Fruit fly (Drosophila melanogaster) whole organism, embryonic: ENCODE data around the gene CG10508.

Experiments
- Atf6 ChIP-seq: fragments of 200-800 bp; sonication (Bioruptor generic); IDR thresholded peaks from 2 replicates; pipeline ENCODE4 v1.3.6; 2022; ENCODE audit warnings: missing biosample characterization, missing genetic modification characterization
- CG10147 ChIP-seq: fragments of 200-800 bp; sonication (Bioruptor generic); optimal IDR thresholded peaks from 2 replicates; lab custom pipeline; 2019; ENCODE audit warnings: missing biosample characterization, mild to moderate bottlenecking, missing genetic modification characterization, moderate library complexity
- CG10431 ChIP-seq: fragments of 200-800 bp; sonication (Bioruptor generic); optimal IDR thresholded peaks from 3 replicates; lab custom pipeline; 2018; ENCODE audit warnings: missing biosample characterization, mild to moderate bottlenecking, missing genetic modification characterization
- CG11723 ChIP-seq: fragments of 200-800 bp; sonication (Bioruptor generic); optimal IDR thresholded peaks from 2 replicates; lab custom pipeline; 2017; ENCODE audit warnings: missing biosample characterization, mild to moderate bottlenecking, missing genetic modification characterization
- CG13894 ChIP-seq: fragments of 200-800 bp; sonication (Bioruptor generic); optimal IDR thresholded peaks from 3 replicates; lab custom pipeline; 2018; ENCODE audit warnings: missing biosample characterization, mild to moderate bottlenecking, missing genetic modification characterization, moderate library complexity
- CG16863 ChIP-seq: fragments of 200-800 bp; sonication (Bioruptor generic); optimal IDR thresholded peaks from 3 replicates; lab custom pipeline; 2016; ENCODE audit warnings: missing biosample characterization, missing genetic modification characterization
- CG17829 ChIP-seq: fragments of 200-800 bp; optimal IDR thresholded peaks from 2 replicates; lab custom pipeline; 2019; ENCODE audit warnings: missing biosample characterization, mild to moderate bottlenecking, missing genetic modification characterization, moderate library complexity
- CG18764 ChIP-seq: fragments of 200-800 bp; sonication (Bioruptor generic); optimal IDR thresholded peaks from 3 replicates; lab custom pipeline; 2016; ENCODE audit warnings: missing biosample characterization, missing genetic modification characterization
- CG2678 ChIP-seq: fragments of 200-800 bp; sonication (Bioruptor generic); optimal IDR thresholded peaks from 3 replicates; lab custom pipeline; 2019; ENCODE audit warnings: missing biosample characterization, mild to moderate bottlenecking, missing genetic modification characterization, moderate library complexity
- CG31441 ChIP-seq: fragments of 200-800 bp; sonication (Bioruptor generic); IDR thresholded peaks from 2 replicates; pipeline ENCODE4 v1.3.6; 2022; ENCODE audit warnings: missing biosample characterization, missing genetic modification characterization
- CG3407 ChIP-seq: fragments of 200-800 bp; sonication (Bioruptor generic); optimal IDR thresholded peaks from 2 replicates; lab custom pipeline; 2018; ENCODE audit warnings: missing biosample characterization, mild to moderate bottlenecking, missing genetic modification characterization
- CG34224 ChIP-seq: fragments of 200-800 bp; sonication (Bioruptor generic); IDR thresholded peaks from 3 replicates; pipeline ENCODE4 v1.3.6; 2022; ENCODE audit warnings: missing biosample characterization, missing genetic modification characterization; ENCODE audit not compliant: partially characterized antibody
- CG7786 ChIP-seq: fragments of 200-800 bp; sonication (Bioruptor generic); optimal IDR thresholded peaks from 2 replicates; lab custom pipeline; 2016; ENCODE audit warnings: missing biosample characterization, missing genetic modification characterization
- CG8281 ChIP-seq: fragments of 200-800 bp; sonication (Bioruptor generic); optimal IDR thresholded peaks from 2 replicates; lab custom pipeline; 2018; ENCODE audit warnings: missing biosample characterization, mild to moderate bottlenecking, missing genetic modification characterization, moderate library complexity
- CG8924 ChIP-seq: fragments of 200-800 bp; optimal IDR thresholded peaks from 3 replicates; lab custom pipeline; 2019; ENCODE audit warnings: missing biosample characterization, mild to moderate bottlenecking, missing genetic modification characterization, moderate library complexity
- Camta ChIP-seq: fragments of 200-800 bp; sonication (Bioruptor generic); optimal IDR thresholded peaks from 2 replicates; lab custom pipeline; 2016; ENCODE audit warnings: missing biosample characterization, missing genetic modification characterization
- E2f1 ChIP-seq: fragments of 200-800 bp; sonication (Bioruptor generic); IDR thresholded peaks from 2 replicates; pipeline ENCODE4 v1.3.6; 2022; ENCODE audit warnings: missing biosample characterization, missing genetic modification characterization
- Eip74EF ChIP-seq, 2 experiments: fragments of 200-800 bp in 1 of 2; fragments of >200 bp in 1 of 2; sonication (Bioruptor generic) in 1 of 2; optimal IDR thresholded peaks; 2 replicates each; lab custom pipeline; 2017 to 2019; ENCODE audit warnings: missing biosample characterization in 2 of 2, missing genetic modification characterization in 2 of 2, mild to moderate bottlenecking in 1 of 2, moderate library complexity in 1 of 2
- Ets65A ChIP-seq: fragments of 200-800 bp; sonication (Bioruptor generic); peaks from one replicate; lab custom pipeline; 2016; ENCODE audit warnings: missing biosample characterization, missing genetic modification characterization
- Gsc ChIP-seq: fragments of 200-800 bp; sonication (Bioruptor generic); IDR thresholded peaks from 2 replicates; pipeline ENCODE4 v1.3.6; 2022; ENCODE audit warnings: missing biosample characterization, missing genetic modification characterization
- H2.0 ChIP-seq: fragments of 200-800 bp; sonication (Bioruptor generic); IDR thresholded peaks from 2 replicates; pipeline ENCODE4 v1.3.6; 2022; ENCODE audit warnings: missing biosample characterization, missing genetic modification characterization
- HLH3B ChIP-seq: fragments of 200-800 bp; sonication (Bioruptor generic); IDR thresholded peaks from 2 replicates; pipeline ENCODE4 v1.3.6; 2022; ENCODE audit warnings: missing biosample characterization, missing genetic modification characterization
- HLHmδ ChIP-seq: fragments of 200-800 bp; sonication (Bioruptor generic); optimal IDR thresholded peaks from 2 replicates; lab custom pipeline; 2018; ENCODE audit warnings: missing biosample characterization, mild to moderate bottlenecking, missing genetic modification characterization, moderate library complexity
- HmgD ChIP-seq: fragments of 200-800 bp; sonication (Bioruptor generic); optimal IDR thresholded peaks from 3 replicates; lab custom pipeline; 2016; ENCODE audit warnings: missing biosample characterization, missing genetic modification characterization
- Kr ChIP-seq: fragments of 200-800 bp; sonication (Bioruptor generic); optimal IDR thresholded peaks from 2 replicates; lab custom pipeline; 2017; ENCODE audit warnings: missing biosample characterization, mild to moderate bottlenecking, missing genetic modification characterization
- Opbp ChIP-seq: fragments of 200-800 bp; sonication (Bioruptor generic); IDR thresholded peaks from 3 replicates; pipeline ENCODE4 v1.3.6; 2022; ENCODE audit warnings: missing biosample characterization, missing genetic modification characterization; ENCODE audit not compliant: partially characterized antibody
- Pdp1 ChIP-seq, 2 experiments: fragments of 200-800 bp; sonication (Bioruptor generic); optimal IDR thresholded peaks; 3 replicates each; lab custom pipeline; 2016; ENCODE audit warnings: missing biosample characterization in 2 of 2, missing genetic modification characterization in 2 of 2, mild to moderate bottlenecking in 1 of 2, moderate library complexity in 1 of 2
- Rfx ChIP-seq: fragments of 200-800 bp; sonication (Bioruptor generic); IDR thresholded peaks from 2 replicates; pipeline ENCODE4 v1.3.6; 2022; ENCODE audit warnings: missing biosample characterization, missing genetic modification characterization
- Sry-δ ChIP-seq: fragments of 200-800 bp; sonication (Bioruptor generic); optimal IDR thresholded peaks from 2 replicates; lab custom pipeline; 2016; ENCODE audit warnings: missing biosample characterization, missing genetic modification characterization
- Stat92E ChIP-seq, 3 experiments: fragments of >200 bp in 2 of 3; fragments of 200-800 bp in 1 of 3; sonication (Bioruptor generic) in 1 of 3; optimal IDR thresholded peaks; 2 replicates each; lab custom pipeline; 2017 to 2019; ENCODE audit warnings: missing biosample characterization in 3 of 3, missing genetic modification characterization in 3 of 3, mild to moderate bottlenecking in 1 of 3, moderate library complexity in 1 of 3
- al ChIP-seq: fragments of 200-800 bp; sonication (Bioruptor generic); IDR thresholded peaks from 2 replicates; pipeline ENCODE4 v1.3.6; 2022; ENCODE audit warnings: missing biosample characterization, missing genetic modification characterization
- cg ChIP-seq: fragments of 200-800 bp; sonication (Bioruptor generic); optimal IDR thresholded peaks from 3 replicates; lab custom pipeline; 2019; ENCODE audit warnings: missing biosample characterization, mild to moderate bottlenecking, missing genetic modification characterization, moderate library complexity
- chinmo ChIP-seq: fragments of 200-800 bp; sonication (Bioruptor generic); IDR thresholded peaks from 4 replicates; pipeline ENCODE4 v1.3.6; 2022; ENCODE audit warnings: missing biosample characterization, missing genetic modification characterization; ENCODE audit not compliant: partially characterized antibody
- corto ChIP-seq: fragments of 200-800 bp; sonication (Bioruptor generic); optimal IDR thresholded peaks from 2 replicates; lab custom pipeline; 2016; ENCODE audit warnings: missing biosample characterization, mild to moderate bottlenecking, missing genetic modification characterization, moderate library complexity
- en ChIP-seq: fragments of 200-800 bp; sonication (Bioruptor generic); optimal IDR thresholded peaks from 2 replicates; lab custom pipeline; 2016; ENCODE audit warnings: missing biosample characterization, missing genetic modification characterization
- fu2 ChIP-seq: fragments of 200-800 bp; sonication (Bioruptor generic); optimal IDR thresholded peaks from 2 replicates; lab custom pipeline; 2016; ENCODE audit warnings: missing biosample characterization, missing genetic modification characterization
- grn ChIP-seq: fragments of 200-800 bp; sonication (Bioruptor generic); optimal IDR thresholded peaks from 3 replicates; lab custom pipeline; 2017; ENCODE audit warnings: missing biosample characterization, missing genetic modification characterization
- ham ChIP-seq: fragments of 200-800 bp; sonication (Bioruptor generic); IDR thresholded peaks from 2 replicates; pipeline ENCODE4 v1.3.6; 2022; ENCODE audit warnings: missing biosample characterization, missing genetic modification characterization
- nerfin-1 ChIP-seq: fragments of 200-800 bp; sonication (Bioruptor generic); optimal IDR thresholded peaks from 3 replicates; lab custom pipeline; 2019; ENCODE audit warnings: missing biosample characterization, mild to moderate bottlenecking, missing genetic modification characterization, moderate library complexity
- repo ChIP-seq: fragments of 200-800 bp; sonication (Bioruptor generic); optimal IDR thresholded peaks from 2 replicates; lab custom pipeline; 2016; ENCODE audit warnings: missing biosample characterization, missing genetic modification characterization
- ro ChIP-seq: fragments of 200-800 bp; sonication (Bioruptor generic); IDR thresholded peaks from 2 replicates; pipeline ENCODE4 v1.3.6; 2022; ENCODE audit warnings: missing biosample characterization, missing genetic modification characterization
- sc ChIP-seq, 3 experiments: fragments of >200 bp in 2 of 3; fragments of 200-800 bp in 1 of 3; sonication (Bioruptor generic) in 1 of 3; optimal IDR thresholded peaks; 2 replicates in 2 of 3; 3 replicates in 1 of 3; lab custom pipeline; 2017; ENCODE audit warnings: mild to moderate bottlenecking in 1 of 3, missing biosample characterization in 1 of 3, missing genetic modification characterization in 1 of 3, missing genetic modification reagents in 1 of 3
- seq ChIP-seq: fragments of 200-800 bp; sonication (Bioruptor generic); IDR thresholded peaks from 2 replicates; pipeline ENCODE4 v1.3.6; 2022; ENCODE audit warnings: missing biosample characterization, missing genetic modification characterization
- sr ChIP-seq: fragments of 200-800 bp; sonication (Bioruptor generic); IDR thresholded peaks from 3 replicates; pipeline ENCODE4 v1.3.6; 2022; ENCODE audit warnings: missing biosample characterization, missing genetic modification characterization
- tgo ChIP-seq: fragments of 200-800 bp; sonication (Bioruptor generic); IDR thresholded peaks from 3 replicates; pipeline ENCODE4 v1.3.6; 2022; ENCODE audit warnings: missing biosample characterization, missing genetic modification characterization
- tna ChIP-seq: fragments of 200-800 bp; sonication (Bioruptor generic); IDR thresholded peaks from 2 replicates; pipeline ENCODE4 v1.3.6; 2022; ENCODE audit warnings: missing biosample characterization, missing genetic modification characterization; ENCODE audit not compliant: partially characterized antibody
- trh ChIP-seq: fragments of 200-800 bp; sonication (Bioruptor generic); optimal IDR thresholded peaks from 2 replicates; lab custom pipeline; 2016; ENCODE audit warnings: missing biosample characterization, missing genetic modification characterization
- wor ChIP-seq: fragments of 200-800 bp; sonication (Bioruptor generic); IDR thresholded peaks from 2 replicates; pipeline ENCODE4 v1.3.6; 2022; ENCODE audit warnings: missing biosample characterization, missing genetic modification characterization

The CG10508 gene

DNA sequence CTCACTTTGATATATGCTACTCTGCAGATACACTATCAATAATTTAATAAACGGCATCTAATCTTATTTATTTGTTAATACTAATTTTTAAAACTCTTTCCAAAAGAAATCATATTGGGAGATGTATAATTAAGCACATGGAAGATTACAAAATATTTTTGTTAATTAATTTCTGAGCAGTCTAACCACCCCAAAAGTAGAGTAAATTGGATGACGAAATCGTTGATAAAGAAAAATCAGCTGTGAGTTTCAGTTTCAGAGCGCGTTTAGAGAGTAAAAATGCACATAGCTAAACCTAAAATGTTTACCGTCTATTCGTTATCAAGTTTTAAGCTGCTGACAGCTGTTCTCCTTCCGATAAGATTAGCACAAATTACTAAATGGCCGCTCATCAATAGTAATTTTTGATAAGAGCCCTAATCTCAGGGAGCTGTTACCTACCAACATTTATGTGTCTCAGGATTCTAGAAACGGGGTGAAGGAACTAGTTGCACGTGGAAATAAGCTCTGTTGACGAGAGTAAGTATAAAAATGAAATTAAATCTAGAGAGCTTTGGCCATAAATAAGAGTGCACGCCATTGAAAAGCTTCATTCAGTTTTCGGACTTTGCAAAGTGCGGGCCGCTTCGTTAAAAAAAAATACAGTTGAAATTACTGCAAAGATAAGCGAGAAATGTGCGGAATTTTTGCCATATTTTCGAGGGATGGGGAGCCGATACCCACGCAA lies 37.3 kb upstream of the CG10508 start, which contains the start of the genes chb and AsnS (continued):
- peak; percentile 39 for TF ChIP-seq Ets65A
- TF ChIP-seq Opbp (GFP tag; lab: Robert Waterston, UW): no peak
- TF ChIP-seq tgo (GFP tag; lab: Robert Waterston, UW): peak; percentile 94
- peak; percentile 10 for TF ChIP-seq CG13894 (tag; lab: Kevin White, UChicago)
- peak; percentile 87 for TF ChIP-seq CG10147 (GFP tag; lab: Kevin White, UChicago)
- peak; percentile 41 for TF ChIP-seq CG7786 (GFP tag; lab: Kevin White, UChicago)
- TF ChIP-seq Gsc (GFP tag; lab: Robert Waterston, UW): peak; percentile 50
- peak; percentile 57 for TF ChIP-seq CG16863 (GFP tag; lab: Kevin White, UChicago)
- TF ChIP-seq trh (GFP tag; lab: Kevin White, UChicago): peak; percentile 70
- TF ChIP-seq seq: peak; percentile 89
- TF ChIP-seq CG17829 (tag; lab: Kevin White, UChicago): peak; percentile 81
- TF ChIP-seq ro (GFP tag; lab: Robert Waterston, UW): peak; percentile 62
- TF ChIP-seq chinmo (GFP tag; lab: Robert Waterston, UW): peak; percentile 89
- no peak for TF ChIP-seq cg (GFP tag; lab: Kevin White, UChicago)
- TF ChIP-seq CG3407 (GFP tag; lab: Kevin White, UChicago): peak; percentile 76
- TF ChIP-seq tna (GFP tag; lab: Robert Waterston, UW): no peak
- peak; percentile 24 for TF ChIP-seq Sry-δ (GFP tag; lab: Kevin White, UChicago)
- peak; percentile 80 for TF ChIP-seq nerfin-1 (tag; lab: Kevin White, UChicago)
- peak; percentile 6 for TF ChIP-seq grn
- peak; percentile 73 to 85 for TF ChIP-seq Pdp1 (GFP tag; optimal IDR thresholded peaks at IDR 0.05; lab: Kevin White, UChicago)
- TF ChIP-seq Kr (GFP tag; lab: Kevin White, UChicago): no peak
- TF ChIP-seq CG8924: peak; percentile 94
- TF ChIP-seq Camta: peak; percentile 81
- peak; percentile 96 for TF ChIP-seq Rfx
- peak; percentile 88 for TF ChIP-seq CG31441
- peak; percentile 91 for TF ChIP-seq al (GFP tag; lab: Robert Waterston, UW)
- TF ChIP-seq CG11723 (GFP tag; lab: Kevin White, UChicago): peak; percentile 55
- peak; percentile 94 for TF ChIP-seq Atf6
- TF ChIP-seq E2f1: peak; percentile 96
- TF ChIP-seq CG8281 (tag; lab: Kevin White, UChicago): peak; percentile 74
- no peak for TF ChIP-seq Stat92E (GFP tag; optimal IDR thresholded peaks at IDR 0.05; lab: Kevin White, UChicago)
- peak; percentile 54 for TF ChIP-seq en (GFP tag; lab: Kevin White, UChicago)
- peak; percentile 39; the same call in 1 of the 2 replicates for TF ChIP-seq ham (GFP tag; lab: Robert Waterston, UW)
- peak; percentile 33; the same call in 1 of the 3 replicates for TF ChIP-seq sr (GFP tag; lab: Robert Waterston, UW)
- no peak for TF ChIP-seq sc (optimal IDR thresholded peaks at IDR 0.05; lab: Kevin White, UChicago)
- TF ChIP-seq sc (GFP tag; optimal IDR thresholded peaks at IDR 0.05; lab: Kevin White, UChicago): peak; percentile 62
- peak; percentile 85 for TF ChIP-seq wor (GFP tag; lab: Robert Waterston, UW)
- peak; percentile 78 for TF ChIP-seq fu2 (GFP tag; lab: Kevin White, UChicago)
- TF ChIP-seq repo (GFP tag; lab: Kevin White, UChicago): peak; percentile 59
- TF ChIP-seq corto (GFP tag; lab: Kevin White, UChicago): peak; percentile 48
- no peak for TF ChIP-seq CG34224
- TF ChIP-seq HmgD (GFP tag; lab: Kevin White, UChicago): no peak
- TF ChIP-seq HLHmδ (GFP tag; lab: Kevin White, UChicago): no peak
- peak; percentile 68 for TF ChIP-seq CG18764
- TF ChIP-seq HLH3B: peak; percentile 95
- TF ChIP-seq CG2678 (tag; lab: Kevin White, UChicago): peak; percentile 95
- peak in 1 of 2 experiments; percentile 85 for TF ChIP-seq Eip74EF (GFP tag; optimal IDR thresholded peaks at IDR 0.05; lab: Kevin White, UChicago)
- TF ChIP-seq H2.0 (GFP tag; lab: Robert Waterston, UW): peak; percentile 85
- TF ChIP-seq CG10431 (GFP tag; lab: Kevin White, UChicago): no peak
